Worm (Caenorhabditis elegans) whole organism, L2 larva: Measurements from ENCODE around the gene F43C11.1.

Experiments used
- R02D3.7 ChIP-seq: fragments of 150-350 bp; optimal IDR thresholded peaks from 2 replicates; lab custom pipeline; 2014; ENCODE audit warnings: missing biosample characterization, missing genetic modification characterization
- ZK546.5 ChIP-seq: sonication (generic microtip); optimal IDR thresholded peaks from 2 replicates; lab custom pipeline; 2017; ENCODE audit warnings: missing biosample characterization, missing genetic modification characterization
- ama-1 ChIP-seq: fragments of 150-350 bp; optimal IDR thresholded peaks from 2 replicates; lab custom pipeline; 2018; ENCODE audit warnings: inconsistent platforms
- ceh-16 ChIP-seq: fragments of 150-350 bp; optimal IDR thresholded peaks from 2 replicates; lab custom pipeline; 2014; ENCODE audit warnings: missing biosample characterization, missing genetic modification characterization
- ceh-82 ChIP-seq: fragments of 150-350 bp; optimal IDR thresholded peaks from 2 replicates; lab custom pipeline; 2014; ENCODE audit warnings: missing biosample characterization, missing genetic modification characterization
- dmd-4 ChIP-seq: sonication (generic microtip); optimal IDR thresholded peaks from 2 replicates; lab custom pipeline; 2017; ENCODE audit warnings: missing biosample characterization, missing genetic modification characterization
- lin-13 ChIP-seq: fragments of 150-350 bp; optimal IDR thresholded peaks from 2 replicates; lab custom pipeline; 2014; ENCODE audit warnings: missing biosample characterization, missing genetic modification reagents, missing genetic modification characterization
- nhr-10 ChIP-seq: sonication (generic microtip); optimal IDR thresholded peaks from 2 replicates; lab custom pipeline; 2017; ENCODE audit warnings: missing biosample characterization, missing genetic modification characterization
- nhr-237 ChIP-seq: fragments of 150-350 bp; optimal IDR thresholded peaks from 2 replicates; lab custom pipeline; 2014; ENCODE audit warnings: missing biosample characterization, missing genetic modification characterization
- nhr-25 ChIP-seq: fragments of 150-350 bp; sonication (generic microtip); optimal IDR thresholded peaks from 3 replicates; lab custom pipeline; 2014; ENCODE audit warnings: missing biosample characterization, missing genetic modification characterization
- nhr-77 ChIP-seq: fragments of 150-350 bp; optimal IDR thresholded peaks from 2 replicates; lab custom pipeline; 2014; ENCODE audit warnings: missing biosample characterization, missing genetic modification characterization
- unc-55 ChIP-seq: fragments of 150-350 bp; sonication (generic microtip); optimal IDR thresholded peaks from 3 replicates; lab custom pipeline; 2014; ENCODE audit warnings: missing biosample characterization, missing genetic modification reagents, missing genetic modification characterization
- zag-1 ChIP-seq: fragments of 150-350 bp; optimal IDR thresholded peaks from 2 replicates; lab custom pipeline; 2014; ENCODE audit warnings: missing biosample characterization, missing genetic modification characterization
- ztf-4 ChIP-seq: fragments of 150-350 bp; optimal IDR thresholded peaks from 2 replicates; lab custom pipeline; 2014; ENCODE audit warnings: missing biosample characterization, missing genetic modification characterization

ce11 chrII:2399810-2400209, 42.9 kb downstream of the F43C11.1 start:
- TF ChIP-seq R02D3.7 (tag; lab: Kevin White, UChicago) (no peak), ceh-16 (no peak), nhr-10 (tag; lab: Kevin White, UChicago) (no peak), ceh-82 (no peak), lin-13 (no peak), unc-55 (GFP tag; lab: Kevin White, UChicago) (no peak), zag-1 (no peak), ztf-4 (tag; lab: Kevin White, UChicago) (no peak), nhr-237 (tag; lab: Kevin White, UChicago) (no peak), nhr-77 (no peak), nhr-25 (tag; lab: Kevin White, UChicago) (no peak), ama-1 (no peak), dmd-4 (tag; lab: Kevin White, UChicago) (no peak), ZK546.5 (tag; lab: Kevin White, UChicago) (no peak)
